Fruit fly (Drosophila melanogaster) S2 (cell line): ENCODE measurements around the gene prc.

Experiments used
- CG8478 ChIP-seq: fragments of >200 bp; optimal IDR thresholded peaks from 2 replicates; lab custom pipeline; 2018
- CTCF ChIP-seq, 2 experiments: fragments of >200 bp; optimal IDR thresholded peaks; 2 replicates each; lab custom pipeline; 2018

dm6 chr3L:12007945-12008344 lies 42.0 kb upstream of the prc start:
- no peak for TF ChIP-seq CG8478 (lab: Kevin White, UChicago)
- TF ChIP-seq CTCF (optimal IDR thresholded peaks at IDR 0.05; lab: Kevin White, UChicago): no peak
